Worm (Caenorhabditis elegans) whole organism, L1 larva: ENCODE results near the gene inx-3.

Source experiments
- alr-1 ChIP-seq: fragments of 200-800 bp; sonication (Bioruptor generic); optimal IDR thresholded peaks from 2 replicates; lab custom pipeline; 2018; ENCODE audit warnings: borderline replicate concordance, mild to moderate bottlenecking, missing genetic modification characterization, missing compliant biosample characterization
- ama-1 ChIP-seq: fragments of 150-350 bp; optimal IDR thresholded peaks from 2 replicates; lab custom pipeline; 2014
- lin-13 ChIP-seq: fragments of 150-350 bp; optimal IDR thresholded peaks from 2 replicates; lab custom pipeline; 2014; ENCODE audit warnings: missing biosample characterization, missing genetic modification reagents, missing genetic modification characterization
- mab-9 ChIP-seq: fragments of 200-800 bp; sonication (Bioruptor generic); IDR thresholded peaks from 2 replicates; pipeline ENCODE4 v1.3.6; 2022; ENCODE audit warnings: missing genetic modification reagents, missing genetic modification characterization, missing compliant biosample characterization
- mdl-1 ChIP-seq, 2 experiments: fragments of 150-350 bp; optimal IDR thresholded peaks; 2 replicates each; lab custom pipeline; 2014 to 2017; ENCODE audit warnings: missing biosample characterization in 2 of 2, missing genetic modification characterization in 2 of 2, inconsistent platforms in 1 of 2
- nhr-20 ChIP-seq: sonication (generic microtip); optimal IDR thresholded peaks from 2 replicates; lab custom pipeline; 2016; ENCODE audit warnings: mild to moderate bottlenecking, missing genetic modification characterization, missing compliant biosample characterization
- nhr-47 ChIP-seq: sonication (generic microtip); optimal IDR thresholded peaks from 2 replicates; lab custom pipeline; 2016; ENCODE audit warnings: mild to moderate bottlenecking, missing genetic modification characterization, moderate library complexity, missing compliant biosample characterization
- pax-3 ChIP-seq: fragments of 200-800 bp; sonication (Bioruptor generic); optimal IDR thresholded peaks from 2 replicates; lab custom pipeline; 2018; ENCODE audit warnings: mild to moderate bottlenecking, missing genetic modification characterization, moderate library complexity, missing compliant biosample characterization
- pqm-1 ChIP-seq: sonication (generic microtip); optimal IDR thresholded peaks from 3 replicates; lab custom pipeline; 2017; ENCODE audit warnings: missing biosample characterization, missing genetic modification characterization
- sox-4 ChIP-seq: sonication (generic microtip); optimal IDR thresholded peaks from 2 replicates; lab custom pipeline; 2016; ENCODE audit warnings: missing genetic modification characterization, missing compliant biosample characterization

- peak; percentile 44 for TF ChIP-seq nhr-47 (tag; lab: Kevin White, UChicago)
- no peak for TF ChIP-seq lin-13 (GFP tag; lab: Kevin White, UChicago)
- no peak for TF ChIP-seq sox-4 (tag; lab: Kevin White, UChicago)
- no peak for TF ChIP-seq pax-3 (tag; lab: Kevin White, UChicago)
- no peak for TF ChIP-seq ama-1 (lab: Kevin White, UChicago)
- no peak for TF ChIP-seq mdl-1 (tag; optimal IDR thresholded peaks at IDR 0.05; lab: Kevin White, UChicago)
- no peak for TF ChIP-seq mab-9 (GFP tag; lab: Robert Waterston, UW)
- no peak for TF ChIP-seq nhr-20 (tag; lab: Kevin White, UChicago)
- no peak for TF ChIP-seq pqm-1 (tag; lab: Kevin White, UChicago)
- TF ChIP-seq alr-1 (tag; lab: Kevin White, UChicago), result no peak
Measured at ce11 chrX:5981698-5982097, 14.3 kb upstream of the inx-3 start.
